Worm (Caenorhabditis elegans) whole organism, L2 larva: Measurements from ENCODE around the gene C54G10.1.

ENCODE experiments used
- C34F6.9 ChIP-seq: fragments of 150-350 bp; optimal IDR thresholded peaks from 2 replicates; lab custom pipeline; 2014; ENCODE audit warnings: missing biosample characterization, missing genetic modification characterization
- F13H6.1 ChIP-seq: sonication (generic microtip); optimal IDR thresholded peaks from 2 replicates; lab custom pipeline; 2016; ENCODE audit warnings: missing genetic modification characterization, missing compliant biosample characterization
- aly-2 ChIP-seq: fragments of 150-350 bp; optimal IDR thresholded peaks from 2 replicates; lab custom pipeline; 2014; ENCODE audit warnings: missing biosample characterization, missing genetic modification characterization
- ama-1 ChIP-seq: fragments of 150-350 bp; optimal IDR thresholded peaks from 2 replicates; lab custom pipeline; 2018; ENCODE audit warnings: inconsistent platforms
- blmp-1 ChIP-seq: sonication (generic microtip); optimal IDR thresholded peaks from 2 replicates; lab custom pipeline; 2017; ENCODE audit warnings: missing genetic modification characterization, mild to moderate bottlenecking, missing compliant biosample characterization, antibody characterized with exemption, moderate library complexity; ENCODE audit not compliant: insufficient read depth
- ceh-82 ChIP-seq: fragments of 150-350 bp; optimal IDR thresholded peaks from 2 replicates; lab custom pipeline; 2014; ENCODE audit warnings: missing biosample characterization, missing genetic modification characterization
- crh-2 ChIP-seq: sonication (generic microtip); optimal IDR thresholded peaks from 2 replicates; lab custom pipeline; 2017; ENCODE audit warnings: missing biosample characterization, missing genetic modification characterization
- egl-27 ChIP-seq: sonication (generic microtip); optimal IDR thresholded peaks from 3 replicates; lab custom pipeline; 2017; ENCODE audit warnings: missing biosample characterization, missing genetic modification reagents, missing genetic modification characterization
- elt-1 ChIP-seq: fragments of 150-350 bp; optimal IDR thresholded peaks from 2 replicates; lab custom pipeline; 2014; ENCODE audit warnings: missing biosample characterization, missing genetic modification characterization
- elt-3 ChIP-seq: sonication (generic microtip); optimal IDR thresholded peaks from 2 replicates; lab custom pipeline; 2017; ENCODE audit warnings: missing biosample characterization, missing genetic modification characterization
- fos-1 ChIP-seq: fragments of 150-350 bp; optimal IDR thresholded peaks from 2 replicates; lab custom pipeline; 2014; ENCODE audit warnings: missing biosample characterization, missing genetic modification characterization
- gmeb-1 ChIP-seq: fragments of 150-350 bp; optimal IDR thresholded peaks from 2 replicates; lab custom pipeline; 2014; ENCODE audit warnings: missing biosample characterization, missing genetic modification characterization
- lin-13 ChIP-seq: fragments of 150-350 bp; optimal IDR thresholded peaks from 2 replicates; lab custom pipeline; 2014; ENCODE audit warnings: missing biosample characterization, missing genetic modification reagents, missing genetic modification characterization
- lsy-2 ChIP-seq, 2 experiments: fragments of 150-350 bp in 1 of 2; sonication (generic microtip) in 1 of 2; optimal IDR thresholded peaks; 2 replicates each; lab custom pipeline; 2014 to 2017; ENCODE audit warnings: missing biosample characterization in 2 of 2, missing genetic modification characterization in 2 of 2
- mab-5 ChIP-seq: fragments of 150-350 bp; optimal IDR thresholded peaks from 2 replicates; lab custom pipeline; 2014; ENCODE audit warnings: missing biosample characterization, missing genetic modification characterization
- mbf-1 ChIP-seq: sonication (generic microtip); optimal IDR thresholded peaks from 2 replicates; lab custom pipeline; 2017; ENCODE audit warnings: missing biosample characterization, missing genetic modification characterization
- mdl-1 ChIP-seq, 2 experiments: fragments of 150-350 bp in 1 of 2; sonication (generic microtip) in 1 of 2; optimal IDR thresholded peaks; 2 replicates each; lab custom pipeline; 2017; ENCODE audit warnings: missing biosample characterization in 2 of 2, missing genetic modification characterization in 2 of 2
- nhr-12 ChIP-seq: fragments of 150-350 bp; optimal IDR thresholded peaks from 2 replicates; lab custom pipeline; 2014; ENCODE audit warnings: missing biosample characterization, missing genetic modification characterization
- nhr-129 ChIP-seq: fragments of 150-350 bp; optimal IDR thresholded peaks from 2 replicates; lab custom pipeline; 2014; ENCODE audit warnings: missing biosample characterization, missing genetic modification characterization
- nhr-23 ChIP-seq: fragments of 150-350 bp; optimal IDR thresholded peaks from 2 replicates; lab custom pipeline; 2014; ENCODE audit warnings: missing biosample characterization, missing genetic modification reagents, missing genetic modification characterization
- nhr-237 ChIP-seq: fragments of 150-350 bp; optimal IDR thresholded peaks from 2 replicates; lab custom pipeline; 2014; ENCODE audit warnings: missing biosample characterization, missing genetic modification characterization
- nhr-6 ChIP-seq: fragments of 150-350 bp; optimal IDR thresholded peaks from 2 replicates; lab custom pipeline; 2014; ENCODE audit warnings: missing biosample characterization, missing genetic modification characterization
- nhr-77 ChIP-seq: fragments of 150-350 bp; optimal IDR thresholded peaks from 2 replicates; lab custom pipeline; 2014; ENCODE audit warnings: missing biosample characterization, missing genetic modification characterization
- skn-1 ChIP-seq: sonication (generic microtip); optimal IDR thresholded peaks from 2 replicates; lab custom pipeline; 2017; ENCODE audit warnings: missing biosample characterization, missing genetic modification characterization
- sma-3 ChIP-seq: sonication (generic microtip); optimal IDR thresholded peaks from 2 replicates; lab custom pipeline; 2016; ENCODE audit warnings: missing genetic modification reagents, missing genetic modification characterization, missing compliant biosample characterization
- sma-9 ChIP-seq, 2 experiments: fragments of 150-350 bp in 1 of 2; sonication (generic microtip) in 1 of 2; optimal IDR thresholded peaks; 2 replicates each; lab custom pipeline; 2014 to 2016; ENCODE audit warnings: missing genetic modification characterization in 2 of 2, mild to moderate bottlenecking in 1 of 2, missing biosample characterization in 1 of 2, missing compliant biosample characterization in 1 of 2, missing genetic modification reagents in 1 of 2, moderate library complexity in 1 of 2
- snpc-4 ChIP-seq: fragments of 150-350 bp; optimal IDR thresholded peaks from 2 replicates; lab custom pipeline; 2014; ENCODE audit warnings: missing biosample characterization, missing genetic modification characterization
- unc-39 ChIP-seq: fragments of 150-350 bp; optimal IDR thresholded peaks from 2 replicates; lab custom pipeline; 2014; ENCODE audit warnings: missing biosample characterization, missing genetic modification characterization
- unc-55 ChIP-seq: fragments of 150-350 bp; sonication (generic microtip); optimal IDR thresholded peaks from 3 replicates; lab custom pipeline; 2014; ENCODE audit warnings: missing biosample characterization, missing genetic modification reagents, missing genetic modification characterization
- unc-62 ChIP-seq: fragments of 150-350 bp; optimal IDR thresholded peaks from 2 replicates; lab custom pipeline; 2014; ENCODE audit warnings: missing biosample characterization, missing genetic modification reagents, missing genetic modification characterization
- zag-1 ChIP-seq: fragments of 150-350 bp; optimal IDR thresholded peaks from 2 replicates; lab custom pipeline; 2014; ENCODE audit warnings: missing biosample characterization, missing genetic modification characterization
- ztf-1 ChIP-seq: fragments of 200-800 bp; sonication (Bioruptor generic); conservative IDR thresholded peaks from 2 replicates; pipeline ENCODE4 v1.3.6; 2022; ENCODE audit warnings: missing genetic modification characterization, missing compliant biosample characterization
- ztf-4 ChIP-seq: fragments of 150-350 bp; optimal IDR thresholded peaks from 2 replicates; lab custom pipeline; 2014; ENCODE audit warnings: missing biosample characterization, missing genetic modification characterization

Gene C54G10.1

ce11 chrV:14640769-14641168 lies at the start of gene C54G10.1:
TSS of gene C54G10.1 (plus strand) at chrV:14641101.
- TF ChIP-seq crh-2 (tag; lab: Kevin White, UChicago) (peak; percentile 62), gmeb-1 (peak; percentile 33), zag-1 (no peak), fos-1 (peak; percentile 97), sma-9 (GFP tag; optimal IDR thresholded peaks at IDR 0.05; lab: Kevin White, UChicago) (peak; percentile 47), sma-9 (tag; optimal IDR thresholded peaks at IDR 0.05; lab: Kevin White, UChicago) (no peak), mbf-1 (tag; lab: Kevin White, UChicago) (no peak), skn-1 (tag; lab: Kevin White, UChicago) (peak; percentile 22)
- TF ChIP-seq, all 48 proteins: peak for 5

- no peak for TF ChIP-seq elt-3 (tag; lab: Kevin White, UChicago)
- no peak for TF ChIP-seq fos-1
- no peak for TF ChIP-seq aly-2 (tag; lab: Kevin White, UChicago)
- no peak for TF ChIP-seq zag-1
- no peak for TF ChIP-seq crh-2 (tag; lab: Kevin White, UChicago)
- no peak for TF ChIP-seq unc-55
- no peak for TF ChIP-seq nhr-6 (tag; lab: Kevin White, UChicago)
- TF ChIP-seq F13H6.1 (tag; lab: Kevin White, UChicago): no peak
- TF ChIP-seq unc-62 (GFP tag; lab: Kevin White, UChicago): no peak
- TF ChIP-seq mdl-1 (tag; optimal IDR thresholded peaks at IDR 0.05; lab: Kevin White, UChicago): no peak
- no peak for TF ChIP-seq ztf-4 (tag; lab: Kevin White, UChicago)
- TF ChIP-seq unc-39: no peak
- no peak for TF ChIP-seq sma-3
- no peak for TF ChIP-seq lin-13 (GFP tag; lab: Kevin White, UChicago)
- TF ChIP-seq snpc-4: no peak
- no peak for TF ChIP-seq ztf-1 (GFP tag; lab: Robert Waterston, UW)
- TF ChIP-seq nhr-237: no peak
These were observed 46.8 kb upstream of the C54G10.1 start for ce11 chrV:14594103-14594502.

ce11 chrV:14594943-14595342 lies 46.0 kb upstream of the C54G10.1 start:
- TF ChIP-seq ama-1 (lab: Kevin White, UChicago) (no peak), egl-27 (tag; lab: Kevin White, UChicago) (no peak), F13H6.1 (tag; lab: Kevin White, UChicago) (no peak), nhr-23 (no peak), sma-3 (no peak), lsy-2 (tag; optimal IDR thresholded peaks at IDR 0.05; lab: Kevin White, UChicago) (no peak), elt-3 (tag; lab: Kevin White, UChicago) (no peak), nhr-12 (tag; lab: Kevin White, UChicago) (no peak), nhr-77 (tag; lab: Kevin White, UChicago) (no peak), mbf-1 (tag; lab: Kevin White, UChicago) (no peak), crh-2 (tag; lab: Kevin White, UChicago) (no peak), ceh-82 (tag; lab: Kevin White, UChicago) (no peak)

- TF ChIP-seq fos-1: peak; percentile 53
- TF ChIP-seq ama-1 (lab: Kevin White, UChicago): no peak
These were observed 44.9 kb upstream of the C54G10.1 start for ce11 chrV:14595984-14596383.

ce11 chrV:14597005-14597680 lies 43.8 kb upstream of the C54G10.1 start, which contains the start of gene pes-9:
TSS of gene pes-9 (minus strand) at chrV:14597034.
- TF ChIP-seq nhr-129 (tag; lab: Kevin White, UChicago): no peak
- no peak for TF ChIP-seq ceh-82 (tag; lab: Kevin White, UChicago)
- TF ChIP-seq C34F6.9 (tag; lab: Kevin White, UChicago): no peak
- no peak for TF ChIP-seq blmp-1
- TF ChIP-seq zag-1: no peak
- TF ChIP-seq unc-55: no peak
- peak; percentile 27 for TF ChIP-seq fos-1
- peak; percentile 29 for TF ChIP-seq crh-2 (tag; lab: Kevin White, UChicago)

ce11 chrV:14597681-14598184 lies 43.2 kb upstream of the C54G10.1 start, which contains the start of gene R11H6.2:
TSS of gene R11H6.2 (plus strand) at chrV:14598006.
- TF ChIP-seq fos-1: peak; percentile 58
- TF ChIP-seq sma-3: peak; percentile 12
- peak; percentile 60 for TF ChIP-seq nhr-129 (tag; lab: Kevin White, UChicago)
- no peak for TF ChIP-seq lin-13 (GFP tag; lab: Kevin White, UChicago)
- TF ChIP-seq elt-1 (tag; lab: Kevin White, UChicago): no peak
- TF ChIP-seq unc-55: peak; percentile 67
- no peak for TF ChIP-seq F13H6.1 (tag; lab: Kevin White, UChicago)
- TF ChIP-seq unc-62 (GFP tag; lab: Kevin White, UChicago): no peak
- TF ChIP-seq mab-5: no peak
- peak in 1 of 2 experiments; percentile 53 for TF ChIP-seq lsy-2 (tag; optimal IDR thresholded peaks at IDR 0.05; lab: Kevin White, UChicago)
- peak; percentile 77 for TF ChIP-seq C34F6.9 (tag; lab: Kevin White, UChicago)
